Worm (Caenorhabditis elegans): Measurements from ENCODE around the gene swan-1.

DNA sequence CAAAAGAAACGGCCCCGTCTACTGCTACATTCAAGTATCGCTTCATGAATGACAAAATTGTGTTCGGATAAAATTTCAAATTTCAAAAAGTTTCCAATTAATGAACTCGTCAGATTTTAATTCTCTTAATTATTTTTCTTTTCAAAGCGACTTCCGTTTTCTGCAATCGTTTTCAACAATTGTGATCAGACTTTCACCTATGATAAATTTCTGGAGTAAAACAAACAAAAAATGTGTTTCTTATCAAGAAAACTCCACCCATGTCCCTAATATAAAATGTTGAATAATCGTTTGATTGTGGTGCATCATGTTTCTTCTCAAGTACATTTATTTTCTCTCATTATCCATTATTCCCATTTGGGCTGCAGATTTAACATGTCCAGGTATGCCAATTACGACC lies 35.8 kb downstream of the swan-1 start, which contains the start of gene F20G2.5:
- TF ChIP-seq pax-3 (tag; optimal IDR thresholded peaks at IDR 0.05) (no peak), fkh-10 (GFP tag; optimal IDR thresholded peaks at IDR 0.05) (no peak), jun-1 (tag; optimal IDR thresholded peaks at IDR 0.05) (no peak)
